Worm (Caenorhabditis elegans) whole organism, midembryonic: Measurements from ENCODE around the gene ttr-22.

Experiments
- T22C8.4 ChIP-seq: fragments of 200-800 bp; sonication (Bioruptor generic); IDR thresholded peaks from 2 replicates; pipeline ENCODE4 v1.3.6; 2022; ENCODE audit warnings: missing genetic modification characterization, missing compliant biosample characterization
- flt-1 ChIP-seq: fragments of 200-800 bp; sonication (Bioruptor generic); IDR thresholded peaks from 2 replicates; pipeline ENCODE4 v1.3.6; 2022; ENCODE audit warnings: missing genetic modification characterization, missing compliant biosample characterization
- klf-2 ChIP-seq: fragments of 200-800 bp; sonication (Bioruptor generic); conservative IDR thresholded peaks from 2 replicates; pipeline ENCODE4 v1.3.6; 2022; ENCODE audit warnings: missing genetic modification reagents, missing genetic modification characterization, missing compliant biosample characterization
- med-1 ChIP-seq: sonication (generic microtip); optimal IDR thresholded peaks from 2 replicates; lab custom pipeline; 2017; ENCODE audit warnings: missing genetic modification characterization, mild to moderate bottlenecking, missing compliant biosample characterization, antibody characterized with exemption, missing genetic modification reagents; ENCODE audit not compliant: insufficient read depth
- tab-1 ChIP-seq: fragments of 200-800 bp; sonication (Bioruptor generic); IDR thresholded peaks from 2 replicates; pipeline ENCODE4 v1.3.6; 2022; ENCODE audit warnings: missing genetic modification characterization, missing compliant biosample characterization
- ztf-29 ChIP-seq: fragments of 200-800 bp; sonication (Bioruptor generic); IDR thresholded peaks from 2 replicates; pipeline ENCODE4 v1.3.6; 2022; ENCODE audit warnings: missing genetic modification reagents, missing genetic modification characterization, missing compliant biosample characterization

DNA sequence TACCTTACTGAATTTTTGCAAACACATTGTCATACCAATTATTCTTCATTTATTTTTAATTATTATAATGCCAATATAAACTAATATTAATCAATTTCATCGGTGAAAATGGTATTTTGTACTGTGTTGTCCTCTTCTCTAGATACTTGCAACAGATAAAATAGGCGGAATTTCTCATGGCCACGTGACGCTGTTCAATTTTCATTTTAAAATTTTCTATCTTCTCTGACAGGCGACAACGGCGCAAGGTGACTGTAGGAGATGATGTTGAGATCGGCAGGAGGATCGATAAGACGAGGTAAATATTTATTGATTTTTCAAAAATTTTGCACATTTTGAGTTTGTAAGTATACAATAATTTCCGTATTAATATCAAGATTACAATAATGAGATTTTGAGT lies 47.0 kb upstream of the ttr-22 start, which contains the start of gene ogdh-2:
- TF ChIP-seq tab-1 (no peak), T22C8.4 (no peak), klf-2 (GFP tag; lab: Robert Waterston, UW) (no peak), ztf-29 (GFP tag; lab: Robert Waterston, UW) (no peak), med-1 (no peak), flt-1 (GFP tag; lab: Robert Waterston, UW) (no peak)
